Worm (Caenorhabditis elegans): Measurements from ENCODE around the gene Y6D1A.1.

DNA sequence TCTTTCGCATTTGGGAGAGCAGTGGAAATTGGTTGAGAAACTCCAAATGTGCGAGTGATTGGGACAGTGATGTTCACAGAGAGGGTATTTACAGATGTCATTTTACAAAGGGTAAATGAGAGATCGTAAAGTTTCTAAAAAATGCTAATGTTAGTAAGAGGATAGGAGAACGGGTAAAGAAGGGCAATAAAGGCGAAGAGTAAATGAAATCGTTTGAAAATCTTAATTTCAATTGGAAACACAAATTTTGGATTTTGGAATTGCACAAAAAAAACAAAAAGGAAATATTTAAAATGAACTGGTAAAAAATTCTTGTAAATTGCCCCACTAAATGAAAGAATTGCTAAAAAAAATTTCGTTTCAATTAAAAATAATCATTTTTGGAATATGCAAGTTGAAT, 6.9 kb downstream of the Y6D1A.1 start, which contains the start of gene pap-3:
- TF ChIP-seq daf-12 (tag; optimal IDR thresholded peaks at IDR 0.05) = no peak
- TF ChIP-seq jun-1 (tag; optimal IDR thresholded peaks at IDR 0.05) = no peak
- TF ChIP-seq pqm-1 (tag; optimal IDR thresholded peaks at IDR 0.05) = no peak

All from whole organism, L3 larva.